Fruit fly (Drosophila melanogaster) whole organism, embryonic: ENCODE data around the gene CG13843.

Experiments
- Adf1 ChIP-seq: fragments of 200-800 bp; sonication (Bioruptor generic); IDR thresholded peaks from 2 replicates; pipeline ENCODE4 v1.3.6; 2022; ENCODE audit warnings: missing biosample characterization, missing genetic modification characterization
- Aef1 ChIP-seq: fragments of 200-800 bp; sonication (Bioruptor generic); IDR thresholded peaks from 3 replicates; pipeline ENCODE4 v1.3.6; 2022; ENCODE audit warnings: missing biosample characterization, missing genetic modification characterization
- Atf3 ChIP-seq: fragments of 200-800 bp; sonication (Bioruptor generic); optimal IDR thresholded peaks from 3 replicates; lab custom pipeline; 2016; ENCODE audit warnings: missing biosample characterization, missing genetic modification characterization
- Bgb ChIP-seq: fragments of 200-800 bp; sonication (Bioruptor generic); IDR thresholded peaks from 2 replicates; pipeline ENCODE4 v1.3.6; 2022; ENCODE audit warnings: missing biosample characterization, missing genetic modification characterization; ENCODE audit not compliant: partially characterized antibody
- CG10274 ChIP-seq: fragments of 200-800 bp; sonication (Bioruptor generic); optimal IDR thresholded peaks from 3 replicates; lab custom pipeline; 2017; ENCODE audit warnings: missing biosample characterization, mild to moderate bottlenecking, missing genetic modification characterization
- CG15601 ChIP-seq: fragments of 200-800 bp; sonication (Bioruptor generic); optimal IDR thresholded peaks from 3 replicates; lab custom pipeline; 2019; ENCODE audit warnings: missing biosample characterization, mild to moderate bottlenecking, missing genetic modification characterization, moderate library complexity
- CG1832 ChIP-seq: fragments of 200-800 bp; sonication (Bioruptor generic); optimal IDR thresholded peaks from 2 replicates; lab custom pipeline; 2017; ENCODE audit warnings: missing biosample characterization, mild to moderate bottlenecking, missing genetic modification characterization, inconsistent platforms
- CG2120 ChIP-seq: fragments of 200-800 bp; sonication (Bioruptor generic); optimal IDR thresholded peaks from 3 replicates; lab custom pipeline; 2016; ENCODE audit warnings: missing biosample characterization, missing genetic modification characterization
- CG32532 ChIP-seq: fragments of 200-800 bp; sonication (Bioruptor generic); IDR thresholded peaks from 2 replicates; pipeline ENCODE4 v1.3.6; 2022; ENCODE audit warnings: missing biosample characterization, missing genetic modification characterization
- CG4360 ChIP-seq: fragments of 200-800 bp; sonication (Bioruptor generic); IDR thresholded peaks from 2 replicates; pipeline ENCODE4 v1.3.6; 2022; ENCODE audit warnings: missing biosample characterization, missing genetic modification characterization
- CG4617 ChIP-seq: fragments of 200-800 bp; sonication (Bioruptor generic); optimal IDR thresholded peaks from 3 replicates; lab custom pipeline; 2016; ENCODE audit warnings: missing biosample characterization, missing genetic modification characterization, borderline replicate concordance
- CG8290 ChIP-seq, 3 experiments: fragments of 200-800 bp; sonication (Bioruptor generic); optimal IDR thresholded peaks; 2 replicates each; lab custom pipeline; 2016 to 2019; ENCODE audit warnings: missing biosample characterization in 3 of 3, missing genetic modification characterization in 3 of 3, mild to moderate bottlenecking in 2 of 3, moderate library complexity in 1 of 3
- CG8359 ChIP-seq: fragments of 200-800 bp; sonication (Bioruptor generic); optimal IDR thresholded peaks from 2 replicates; lab custom pipeline; 2017; ENCODE audit warnings: missing biosample characterization, mild to moderate bottlenecking, missing genetic modification characterization, borderline replicate concordance
- CG9932 ChIP-seq: fragments of 200-800 bp; sonication (Bioruptor generic); IDR thresholded peaks from 2 replicates; pipeline ENCODE4 v1.3.6; 2022; ENCODE audit warnings: missing biosample characterization, missing genetic modification characterization
- CHES-1-like ChIP-seq: fragments of 200-800 bp; sonication (Bioruptor generic); optimal IDR thresholded peaks from 2 replicates; lab custom pipeline; 2016; ENCODE audit warnings: missing biosample characterization, missing genetic modification characterization
- Eip74EF ChIP-seq, 2 experiments: fragments of 200-800 bp in 1 of 2; fragments of >200 bp in 1 of 2; sonication (Bioruptor generic) in 1 of 2; optimal IDR thresholded peaks; 2 replicates each; lab custom pipeline; 2017 to 2019; ENCODE audit warnings: missing biosample characterization in 2 of 2, missing genetic modification characterization in 2 of 2, mild to moderate bottlenecking in 1 of 2, moderate library complexity in 1 of 2
- Ets65A ChIP-seq: fragments of 200-800 bp; sonication (Bioruptor generic); peaks from one replicate; lab custom pipeline; 2016; ENCODE audit warnings: missing biosample characterization, missing genetic modification characterization
- Jarid2 ChIP-seq: fragments of 200-800 bp; sonication (Bioruptor generic); optimal IDR thresholded peaks from 3 replicates; lab custom pipeline; 2017; ENCODE audit warnings: mild to moderate bottlenecking, missing biosample characterization, missing genetic modification reagents, missing genetic modification characterization
- MESR4 ChIP-seq: fragments of 200-800 bp; sonication (Bioruptor generic); optimal IDR thresholded peaks from 2 replicates; lab custom pipeline; 2018; ENCODE audit warnings: missing biosample characterization, mild to moderate bottlenecking, missing genetic modification characterization, moderate library complexity
- Med ChIP-seq: fragments of 200-800 bp; sonication (Bioruptor generic); peaks from one replicate; lab custom pipeline; 2016; ENCODE audit warnings: missing biosample characterization, missing genetic modification characterization, mild to moderate bottlenecking, inconsistent platforms, moderate library complexity
- Opbp ChIP-seq: fragments of 200-800 bp; sonication (Bioruptor generic); IDR thresholded peaks from 3 replicates; pipeline ENCODE4 v1.3.6; 2022; ENCODE audit warnings: missing biosample characterization, missing genetic modification characterization; ENCODE audit not compliant: partially characterized antibody
- Ptx1 ChIP-seq: fragments of 200-800 bp; sonication (Bioruptor generic); IDR thresholded peaks from 2 replicates; pipeline ENCODE4 v1.3.6; 2022; ENCODE audit warnings: missing biosample characterization, missing genetic modification characterization
- Ravus ChIP-seq: fragments of 200-800 bp; sonication (Bioruptor generic); IDR thresholded peaks from 2 replicates; pipeline ENCODE4 v1.3.6; 2022; ENCODE audit warnings: missing biosample characterization, missing genetic modification characterization
- Rfx ChIP-seq: fragments of 200-800 bp; sonication (Bioruptor generic); IDR thresholded peaks from 2 replicates; pipeline ENCODE4 v1.3.6; 2022; ENCODE audit warnings: missing biosample characterization, missing genetic modification characterization
- Trl ChIP-seq, 3 experiments: fragments of >200 bp in 2 of 3; fragments of 200-800 bp in 1 of 3; sonication (Bioruptor generic) in 1 of 3; optimal IDR thresholded peaks; 2 replicates in 1 of 3; 3 replicates in 2 of 3; lab custom pipeline; 2016 to 2017; ENCODE audit warnings: missing biosample characterization in 1 of 3, missing genetic modification characterization in 1 of 3
- cg ChIP-seq: fragments of 200-800 bp; sonication (Bioruptor generic); optimal IDR thresholded peaks from 3 replicates; lab custom pipeline; 2019; ENCODE audit warnings: missing biosample characterization, mild to moderate bottlenecking, missing genetic modification characterization, moderate library complexity
- chinmo ChIP-seq: fragments of 200-800 bp; sonication (Bioruptor generic); IDR thresholded peaks from 4 replicates; pipeline ENCODE4 v1.3.6; 2022; ENCODE audit warnings: missing biosample characterization, missing genetic modification characterization; ENCODE audit not compliant: partially characterized antibody
- ci ChIP-seq: fragments of 200-800 bp; sonication (Bioruptor generic); IDR thresholded peaks from 3 replicates; pipeline ENCODE4 v1.3.6; 2022; ENCODE audit warnings: missing biosample characterization, missing genetic modification characterization
- exex ChIP-seq: fragments of 200-800 bp; sonication (Bioruptor generic); optimal IDR thresholded peaks from 4 replicates; lab custom pipeline; 2018; ENCODE audit warnings: missing biosample characterization, mild to moderate bottlenecking, missing genetic modification characterization, moderate library complexity
- hkb ChIP-seq, 2 experiments: fragments of 200-800 bp in 1 of 2; fragments of >200 bp in 1 of 2; sonication (Bioruptor generic) in 1 of 2; IDR thresholded peaks in 1 of 2; optimal IDR thresholded peaks in 1 of 2; 2 replicates each; pipeline versions ENCODE4 v1.3.6 to Lab custom; 2017 to 2022; ENCODE audit warnings: missing biosample characterization in 1 of 2, missing genetic modification characterization in 1 of 2
- jigr1 ChIP-seq: fragments of 200-800 bp; sonication (Bioruptor generic); IDR thresholded peaks from 3 replicates; pipeline ENCODE4 v1.3.6; 2022; ENCODE audit warnings: missing biosample characterization, missing genetic modification characterization
- lab ChIP-seq: fragments of 200-800 bp; sonication (Bioruptor generic); optimal IDR thresholded peaks from 3 replicates; lab custom pipeline; 2017; ENCODE audit warnings: missing biosample characterization, missing genetic modification characterization, mild to moderate bottlenecking, moderate library complexity, missing genetic modification reagents
- lbe ChIP-seq: fragments of 200-800 bp; sonication (Bioruptor generic); optimal IDR thresholded peaks from 2 replicates; lab custom pipeline; 2016; ENCODE audit warnings: missing biosample characterization, mild to moderate bottlenecking, missing genetic modification characterization
- oc ChIP-seq: fragments of 200-800 bp; sonication (Bioruptor generic); optimal IDR thresholded peaks from 2 replicates; lab custom pipeline; 2018; ENCODE audit warnings: missing biosample characterization, mild to moderate bottlenecking, missing genetic modification characterization, moderate library complexity
- row ChIP-seq: fragments of 200-800 bp; sonication (Bioruptor generic); IDR thresholded peaks from 3 replicates; pipeline ENCODE4 v1.3.6; 2022; ENCODE audit warnings: missing biosample characterization, missing genetic modification characterization
- sd ChIP-seq: fragments of 200-800 bp; sonication (Bioruptor generic); optimal IDR thresholded peaks from 3 replicates; lab custom pipeline; 2018; ENCODE audit warnings: missing biosample characterization, mild to moderate bottlenecking, missing genetic modification characterization, moderate library complexity
- slbo ChIP-seq: fragments of 200-800 bp; sonication (Bioruptor generic); IDR thresholded peaks from 2 replicates; pipeline ENCODE4 v1.3.6; 2022; ENCODE audit warnings: missing biosample characterization, missing genetic modification characterization
- sug ChIP-seq: fragments of 200-800 bp; optimal IDR thresholded peaks from 2 replicates; lab custom pipeline; 2019; ENCODE audit warnings: missing biosample characterization, mild to moderate bottlenecking, missing genetic modification characterization, moderate library complexity
- tio ChIP-seq: fragments of 200-800 bp; sonication (Bioruptor generic); optimal IDR thresholded peaks from 2 replicates; lab custom pipeline; 2017; ENCODE audit warnings: missing biosample characterization, missing genetic modification characterization, inconsistent platforms
- vfl ChIP-seq: fragments of 200-800 bp; sonication (Bioruptor generic); optimal IDR thresholded peaks from 2 replicates; lab custom pipeline; 2016; ENCODE audit warnings: missing biosample characterization, missing genetic modification characterization
- vnd ChIP-seq: fragments of 200-800 bp; sonication (Bioruptor generic); IDR thresholded peaks from 3 replicates; pipeline ENCODE4 v1.3.6; 2022; ENCODE audit warnings: missing biosample characterization, missing genetic modification characterization; ENCODE audit not compliant: partially characterized antibody
- zfh1 ChIP-seq: fragments of 200-800 bp; sonication (Bioruptor generic); IDR thresholded peaks from 3 replicates; pipeline ENCODE4 v1.3.6; 2022; ENCODE audit warnings: missing biosample characterization, missing genetic modification characterization

Gene CG13843

dm6 chr3R:22635684-22636566, 26.6 kb downstream of the CG13843 start (continued):
- TF ChIP-seq Jarid2 (GFP tag; lab: Kevin White, UChicago) (peak; percentile 71), jigr1 (GFP tag; lab: Robert Waterston, UW) (no peak), exex (tag; lab: Kevin White, UChicago) (peak; percentile 38), CG15601 (tag; lab: Kevin White, UChicago) (no peak), oc (no peak), Adf1 (peak; percentile 26; the same call in 1 of the 2 replicates), tio (no peak), sug (tag; lab: Kevin White, UChicago) (peak; percentile 80), vnd (GFP tag; lab: Robert Waterston, UW) (no peak; the same call in 2 of the 3 replicates), CG10274 (GFP tag; lab: Kevin White, UChicago) (no peak), lab (peak; percentile 62), Eip74EF (GFP tag; optimal IDR thresholded peaks at IDR 0.05; lab: Kevin White, UChicago) (peak in 1 of 2 experiments; percentile 10)

DNA sequence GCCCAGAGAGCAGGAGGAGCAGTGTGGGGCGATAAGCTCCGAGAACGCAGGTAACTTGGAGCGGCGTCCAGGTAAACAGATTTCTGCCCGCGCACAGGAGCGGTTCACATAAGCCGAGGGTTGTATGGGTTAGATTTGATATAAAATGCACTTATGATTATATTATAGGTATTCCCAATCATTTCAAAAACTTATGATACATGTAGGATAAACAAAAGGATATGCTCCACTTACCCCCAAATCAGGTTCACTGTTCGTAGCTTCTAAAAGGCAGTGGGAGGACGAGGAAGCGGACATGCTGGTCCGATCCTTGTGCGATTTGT, 27.2 kb downstream of the CG13843 start:
- TF ChIP-seq Ptx1 (no peak), CHES-1-like (GFP tag; lab: Kevin White, UChicago) (no peak), row (peak; percentile 68), vnd (GFP tag; lab: Robert Waterston, UW) (peak; percentile 6; the same call in 1 of the 3 replicates), CG32532 (GFP tag; lab: Robert Waterston, UW) (peak; percentile 39; the same call in 1 of the 2 replicates), lbe (GFP tag; lab: Kevin White, UChicago) (peak; percentile 8), CG2120 (peak; percentile 37), vfl (GFP tag; lab: Kevin White, UChicago) (no peak), Med (GFP tag; lab: Kevin White, UChicago) (peak; percentile 47), CG9932 (GFP tag; lab: Robert Waterston, UW) (peak; percentile 26; the same call in 1 of the 2 replicates), Trl (optimal IDR thresholded peaks at IDR 0.05; lab: Kevin White, UChicago) (peak; percentile 24 to 56), Trl (GFP tag; optimal IDR thresholded peaks at IDR 0.05; lab: Kevin White, UChicago) (no peak), slbo (GFP tag; lab: Robert Waterston, UW) (peak; percentile 37; the same call in 1 of the 2 replicates), Bgb (GFP tag; lab: Robert Waterston, UW) (peak; percentile 15; the same call in 1 of the 2 replicates), hkb (optimal IDR thresholded peaks at IDR 0.05; lab: Kevin White, UChicago) (no peak), hkb (GFP tag; IDR thresholded peaks at IDR 0.05; lab: Robert Waterston, UW) (peak; percentile 24; the same call in 1 of the 2 replicates), Ravus (GFP tag; lab: Robert Waterston, UW) (no peak), CG8290 (GFP tag; optimal IDR thresholded peaks at IDR 0.05; lab: Kevin White, UChicago) (no peak), CG8290 (tag; optimal IDR thresholded peaks at IDR 0.05; lab: Kevin White, UChicago) (peak in 1 of 2 experiments; percentile 13), chinmo (GFP tag; lab: Robert Waterston, UW) (no peak), Rfx (GFP tag; lab: Robert Waterston, UW) (0 out of 2 replicates have a peak, but pooled peaks have one; percentile 14), ci (GFP tag; lab: Robert Waterston, UW) (peak; percentile 35; the same call in 1 of the 3 replicates)

dm6 chr3R:22638604-22639238, 29.4 kb downstream of the CG13843 start:
- TF ChIP-seq Ets65A (GFP tag; lab: Kevin White, UChicago) (peak; percentile 80), sd (tag; lab: Kevin White, UChicago) (peak; percentile 90), Aef1 (GFP tag; lab: Robert Waterston, UW) (no peak), CG4360 (GFP tag; lab: Robert Waterston, UW) (0 out of 2 replicates have a peak, but pooled peaks have one; percentile 6), zfh1 (GFP tag; lab: Robert Waterston, UW) (0 out of 3 replicates have a peak, but pooled peaks have one; percentile 10), Opbp (0 out of 3 replicates have a peak, but pooled peaks have one; percentile 33), jigr1 (GFP tag; lab: Robert Waterston, UW) (0 out of 3 replicates have a peak, but pooled peaks have one; percentile 26), Atf3 (GFP tag; lab: Kevin White, UChicago) (no peak), MESR4 (GFP tag; lab: Kevin White, UChicago) (peak; percentile 78), CG8359 (GFP tag; lab: Kevin White, UChicago) (peak; percentile 34), Med (GFP tag; lab: Kevin White, UChicago) (peak; percentile 62), CG1832 (GFP tag; lab: Kevin White, UChicago) (peak; percentile 59), cg (GFP tag; lab: Kevin White, UChicago) (peak; percentile 82), CG4617 (GFP tag; lab: Kevin White, UChicago) (no peak)
